Worm (Caenorhabditis elegans): ENCODE results near the gene C16A11.3.

ce11 chrII:4237701-4238214 lies 8.4 kb downstream of the C16A11.3 start, which contains the start of the genes fbxc-44 and C16A11.2:
- TF ChIP-seq elt-2 (tag; optimal IDR thresholded peaks at IDR 0.05) (peak; percentile 100), lin-11 (tag; optimal IDR thresholded peaks at IDR 0.05) (peak; percentile 54), ceh-19 (GFP tag; optimal IDR thresholded peaks at IDR 0.05) (peak; percentile 63), zip-5 (tag; optimal IDR thresholded peaks at IDR 0.05) (peak; percentile 62), eyg-1 (tag; optimal IDR thresholded peaks at IDR 0.05) (peak; percentile 48), F13H6.1 (tag; optimal IDR thresholded peaks at IDR 0.05) (peak; percentile 43), tbx-2 (tag; optimal IDR thresholded peaks at IDR 0.05) (peak; percentile 79), ama-1 (optimal IDR thresholded peaks at IDR 0.05) (no peak), C38D4.7 (GFP tag; optimal IDR thresholded peaks at IDR 0.05) (peak; percentile 57), odd-2 (tag; optimal IDR thresholded peaks at IDR 0.05) (peak; percentile 69)
